Worm (Caenorhabditis elegans) whole organism, late embryonic: ENCODE data around the gene K02D3.1.

Source experiments
- C38D4.7 ChIP-seq: fragments of 200-800 bp; sonication (Bioruptor generic); optimal IDR thresholded peaks from 2 replicates; lab custom pipeline; 2018; ENCODE audit warnings: mild to moderate bottlenecking, missing genetic modification characterization, moderate library complexity, missing compliant biosample characterization
- ama-1 ChIP-seq: fragments of 150-350 bp; optimal IDR thresholded peaks from 2 replicates; lab custom pipeline; 2014
- ceh-14 ChIP-seq: sonication (generic microtip); optimal IDR thresholded peaks from 2 replicates; lab custom pipeline; 2016; ENCODE audit warnings: missing genotype, missing genetic modification characterization, missing compliant biosample characterization
- ceh-2 ChIP-seq: sonication (generic microtip); optimal IDR thresholded peaks from 2 replicates; lab custom pipeline; 2016; ENCODE audit warnings: missing genotype, missing genetic modification characterization, missing compliant biosample characterization
- elt-2 ChIP-seq: sonication (generic microtip); optimal IDR thresholded peaks from 2 replicates; lab custom pipeline; 2016; ENCODE audit warnings: missing genetic modification reagents, missing genetic modification characterization, missing compliant biosample characterization
- mec-3 ChIP-seq: sonication (generic microtip); optimal IDR thresholded peaks from 2 replicates; lab custom pipeline; 2016; ENCODE audit warnings: borderline replicate concordance, missing genetic modification characterization, missing compliant biosample characterization
- pag-3 ChIP-seq: sonication (generic microtip); optimal IDR thresholded peaks from 2 replicates; lab custom pipeline; 2016; ENCODE audit warnings: missing compliant biosample characterization, missing genetic modification characterization, borderline replicate concordance
- pha-4 ChIP-seq: fragments of 150-350 bp; optimal IDR thresholded peaks from 2 replicates; lab custom pipeline; 2018; ENCODE audit warnings: missing biosample characterization, missing genetic modification reagents, missing genetic modification characterization
- pqm-1 ChIP-seq: sonication (generic microtip); optimal IDR thresholded peaks from 2 replicates; lab custom pipeline; 2016; ENCODE audit warnings: missing genetic modification characterization, missing compliant biosample characterization
- unc-55 ChIP-seq: sonication (generic microtip); optimal IDR thresholded peaks from 2 replicates; lab custom pipeline; 2017; ENCODE audit warnings: missing biosample characterization, missing genetic modification reagents, missing genetic modification characterization

DNA sequence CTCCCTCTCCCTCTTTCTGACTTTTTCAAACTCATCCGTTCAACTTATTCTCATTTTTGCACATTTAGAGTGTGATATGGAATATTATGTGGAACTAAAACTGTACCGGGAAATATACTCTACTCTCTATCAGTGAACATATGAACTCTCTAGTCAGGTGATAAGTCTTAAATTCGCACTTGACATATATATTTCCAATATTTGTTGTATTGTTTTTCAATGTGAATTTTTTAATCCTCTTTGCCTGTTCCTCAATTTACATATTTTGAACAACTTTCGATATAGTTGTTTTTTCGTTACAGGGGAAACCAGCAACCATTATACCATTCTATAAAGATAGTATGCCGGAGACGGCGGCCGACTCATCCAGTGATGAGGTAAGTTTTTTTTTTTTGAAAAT, 46.5 kb upstream of the K02D3.1 start, which contains the start of gene C04A11.1:
- no peak for TF ChIP-seq unc-55 (GFP tag; lab: Kevin White, UChicago)
- TF ChIP-seq elt-2 (tag; lab: Kevin White, UChicago) = no peak
- no peak for TF ChIP-seq mec-3 (tag; lab: Kevin White, UChicago)
- TF ChIP-seq pag-3 (tag; lab: Kevin White, UChicago) = no peak
- TF ChIP-seq ama-1 (lab: Kevin White, UChicago) = no peak
- no peak for TF ChIP-seq ceh-2 (tag; lab: Kevin White, UChicago)
- TF ChIP-seq C38D4.7 (GFP tag; lab: Kevin White, UChicago) = no peak
- TF ChIP-seq ceh-14 (tag; lab: Kevin White, UChicago) = no peak
- TF ChIP-seq pha-4 (tag; lab: Kevin White, UChicago) = no peak
- TF ChIP-seq pqm-1 (tag; lab: Kevin White, UChicago) = no peak
